Worm (Caenorhabditis elegans): ENCODE results near the gene Y102A11A.1.

Gene Y102A11A.1

ce11 chrX:2035172-2035571 lies 16.5 kb upstream of the Y102A11A.1 start, which contains the start of gene ergi-1:
TSS of gene ergi-1 (minus strand) at chrX:2035272.
- peak; percentile 69 for TF ChIP-seq pha-4 (tag; optimal IDR thresholded peaks at IDR 0.05)
- TF ChIP-seq snpc-4 (tag; optimal IDR thresholded peaks at IDR 0.05) = no peak

DNA sequence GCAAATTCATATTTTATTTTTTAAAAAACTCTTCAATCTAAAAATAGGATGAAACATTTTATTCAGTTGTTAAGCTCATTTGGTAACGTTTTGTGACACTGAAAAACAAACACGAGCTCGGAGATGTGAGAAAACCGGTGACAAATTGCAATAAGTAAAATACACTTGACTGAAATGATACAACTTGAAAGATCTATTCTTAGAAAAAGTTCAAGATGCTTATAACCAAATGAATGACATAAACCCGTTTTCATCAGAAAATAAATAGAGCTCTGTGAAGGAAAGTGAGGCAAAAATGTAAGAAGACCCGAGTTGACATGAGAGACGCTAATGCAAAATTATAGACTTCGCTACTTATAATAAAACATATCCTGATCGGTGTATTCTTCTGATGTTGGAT lies 12.3 kb upstream of the Y102A11A.1 start, which contains the start of gene smex-2:
smex-2 (minus strand) TSS at position 101 of the 400 bp plus-strand sequence.
- TF ChIP-seq ceh-9 (tag; optimal IDR thresholded peaks at IDR 0.05) (no peak), ama-1 (optimal IDR thresholded peaks at IDR 0.05) (no peak), nhr-28 (tag; optimal IDR thresholded peaks at IDR 0.05) (no peak), nhr-77 (tag; optimal IDR thresholded peaks at IDR 0.05) (no peak), nhr-67 (tag; optimal IDR thresholded peaks at IDR 0.05) (no peak), unc-62 (GFP tag; optimal IDR thresholded peaks at IDR 0.05) (no peak), daf-12 (tag; optimal IDR thresholded peaks at IDR 0.05) (no peak), lsy-12 (tag; optimal IDR thresholded peaks at IDR 0.05) (no peak)

- TF ChIP-seq unc-62 (GFP tag; optimal IDR thresholded peaks at IDR 0.05) = no peak
- peak; percentile 4 for TF ChIP-seq elt-1 (tag; optimal IDR thresholded peaks at IDR 0.05)
Observed at ce11 chrX:2040877-2041276, 10.7 kb upstream of the Y102A11A.1 start.

DNA sequence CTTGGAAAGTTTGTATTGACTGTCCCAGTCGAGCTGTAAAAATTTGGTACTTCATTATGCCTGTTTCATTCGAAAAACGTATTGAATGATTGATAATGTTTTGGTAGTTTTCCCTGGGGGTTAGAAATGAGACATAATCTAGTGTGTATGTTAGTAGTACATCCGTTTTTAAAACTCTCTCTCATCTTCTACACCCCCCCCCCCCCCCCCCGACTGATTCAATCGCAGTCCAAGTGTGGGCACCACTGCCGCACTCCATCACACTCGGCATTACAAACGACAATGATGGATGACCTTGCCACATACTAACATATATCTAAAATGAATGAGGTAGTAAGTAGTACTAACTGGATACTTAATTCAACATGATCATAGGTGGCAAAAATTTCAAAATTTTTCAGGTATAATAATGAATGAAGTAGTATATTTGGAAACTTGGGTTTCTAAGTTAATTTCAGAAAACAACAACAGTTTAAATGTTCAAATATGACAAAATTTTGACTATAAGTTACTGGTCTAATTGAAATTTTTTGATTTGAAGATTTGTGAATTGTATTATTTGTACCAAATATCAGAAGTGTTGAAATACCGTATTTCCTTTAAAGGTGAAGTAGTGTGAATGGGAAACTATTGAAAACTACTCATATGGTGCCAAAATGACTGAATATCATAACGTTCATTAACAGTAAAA lies 10.0 kb upstream of the Y102A11A.1 start:
- TF ChIP-seq jun-1 (tag; optimal IDR thresholded peaks at IDR 0.05) (no peak), elt-1 (tag; optimal IDR thresholded peaks at IDR 0.05) (peak; percentile 33)

ce11 chrX:2042621-2043020 lies 9.0 kb upstream of the Y102A11A.1 start:
- TF ChIP-seq ztf-4 (tag; optimal IDR thresholded peaks at IDR 0.05) = no peak
- TF ChIP-seq nhr-76 (tag; optimal IDR thresholded peaks at IDR 0.05) = no peak
- TF ChIP-seq eor-1 (tag; optimal IDR thresholded peaks at IDR 0.05) = no peak
- no peak for TF ChIP-seq lin-15B (tag; optimal IDR thresholded peaks at IDR 0.05)
- no peak for TF ChIP-seq aly-2 (tag; optimal IDR thresholded peaks at IDR 0.05)
- no peak for TF ChIP-seq elt-3 (tag; optimal IDR thresholded peaks at IDR 0.05)
- no peak for TF ChIP-seq ceh-28 (tag; optimal IDR thresholded peaks at IDR 0.05)
- no peak for TF ChIP-seq ama-1 (optimal IDR thresholded peaks at IDR 0.05)
- TF ChIP-seq unc-62 (GFP tag; optimal IDR thresholded peaks at IDR 0.05) = no peak
- TF ChIP-seq mdl-1 (tag; optimal IDR thresholded peaks at IDR 0.05) = no peak
- TF ChIP-seq egl-5 (tag; optimal IDR thresholded peaks at IDR 0.05) = no peak
- no peak for TF ChIP-seq ceh-9 (tag; optimal IDR thresholded peaks at IDR 0.05)
- no peak for TF ChIP-seq mml-1 (tag; optimal IDR thresholded peaks at IDR 0.05)
- TF ChIP-seq nhr-25 (tag; optimal IDR thresholded peaks at IDR 0.05) = no peak
- TF ChIP-seq nhr-237 (tag; optimal IDR thresholded peaks at IDR 0.05) = no peak
- TF ChIP-seq pqm-1 (tag; optimal IDR thresholded peaks at IDR 0.05) = no peak
- TF ChIP-seq unc-39 (tag; optimal IDR thresholded peaks at IDR 0.05) = no peak
- no peak for TF ChIP-seq pha-4 (tag; optimal IDR thresholded peaks at IDR 0.05)

ce11 chrX:2043224-2043623 lies 8.4 kb upstream of the Y102A11A.1 start:
- TF ChIP-seq pha-4 (tag; optimal IDR thresholded peaks at IDR 0.05) (peak; percentile 50), mdl-1 (tag; optimal IDR thresholded peaks at IDR 0.05) (no peak)

ce11 chrX:2044541-2045168 lies 7.0 kb upstream of the Y102A11A.1 start:
- no peak for TF ChIP-seq aly-2 (tag; optimal IDR thresholded peaks at IDR 0.05)
- no peak for TF ChIP-seq egl-27 (tag; optimal IDR thresholded peaks at IDR 0.05)
- TF ChIP-seq unc-62 (GFP tag; optimal IDR thresholded peaks at IDR 0.05) = no peak
- TF ChIP-seq lin-39 (tag; optimal IDR thresholded peaks at IDR 0.05) = no peak
- no peak for TF ChIP-seq ceh-16 (tag; optimal IDR thresholded peaks at IDR 0.05)
- no peak for TF ChIP-seq nhr-25 (tag; optimal IDR thresholded peaks at IDR 0.05)
- no peak for TF ChIP-seq zag-1 (tag; optimal IDR thresholded peaks at IDR 0.05)
